Worm (Caenorhabditis elegans): ENCODE measurements around the gene srh-89.

The srh-89 gene

ce11 chrV:7437538-7437937 is 27.1 kb downstream of the srh-89 start, which contains the start of gene F25E5.9:
F25E5.9 (minus strand) TSS chrV:7437919.
- peak; percentile 7 for TF ChIP-seq hlh-11 (tag; optimal IDR thresholded peaks at IDR 0.05)
- TF ChIP-seq duxl-1 (tag; optimal IDR thresholded peaks at IDR 0.05; ENCODE audit: poor library complexity) = peak; percentile 48
- no peak for TF ChIP-seq aha-1 (tag)
- no peak for TF ChIP-seq unc-39 (tag; optimal IDR thresholded peaks at IDR 0.05)
- peak in 1 of 2 experiments; percentile 22 for TF ChIP-seq mdl-1 (tag; optimal IDR thresholded peaks at IDR 0.05)
- no peak for TF ChIP-seq snpc-4 (tag; optimal IDR thresholded peaks at IDR 0.05)
- peak; percentile 29 for TF ChIP-seq fkh-10 (GFP tag; optimal IDR thresholded peaks at IDR 0.05)
- TF ChIP-seq unc-62 (GFP tag; optimal IDR thresholded peaks at IDR 0.05 in 1 of 2) = peak in 1 of 2 experiments; percentile 33
- TF ChIP-seq unc-62 (tag; optimal IDR thresholded peaks at IDR 0.05) = no peak
- no peak for TF ChIP-seq pqm-1 (tag; optimal IDR thresholded peaks at IDR 0.05)
- TF ChIP-seq mxl-3 (GFP tag; optimal IDR thresholded peaks at IDR 0.05) = peak; percentile 16
- peak; percentile 2 for TF ChIP-seq nhr-6 (tag; optimal IDR thresholded peaks at IDR 0.05)
- no peak for TF ChIP-seq arid-1 (GFP tag; conservative IDR thresholded peaks at IDR 0.05)
- no peak for TF ChIP-seq F49E8.2 (tag; optimal IDR thresholded peaks at IDR 0.05; ENCODE audit: borderline replicate concordance)
- peak; percentile 20 for TF ChIP-seq hlh-30 (tag; optimal IDR thresholded peaks at IDR 0.05; ENCODE audit: insufficient read depth)
- peak; percentile 67 for TF ChIP-seq hmg-1.1 (GFP tag; IDR thresholded peaks at IDR 0.05)
- peak; percentile 23 for TF ChIP-seq mes-2 (tag; optimal IDR thresholded peaks at IDR 0.05; ENCODE audit: poor library complexity, severe bottlenecking)
- TF ChIP-seq ZK546.5 (tag; optimal IDR thresholded peaks at IDR 0.05) = no peak
- no peak for TF ChIP-seq lin-39 (tag; optimal IDR thresholded peaks at IDR 0.05)
- TF ChIP-seq dve-1 (tag; optimal IDR thresholded peaks at IDR 0.05; ENCODE audit: insufficient read depth) = no peak
- 0 out of 2 replicates have a peak, but pooled peaks have one; percentile 40 for TF ChIP-seq D1046.2 (GFP tag; IDR thresholded peaks at IDR 0.05)
- TF ChIP-seq saeg-2 (GFP tag; IDR thresholded peaks at IDR 0.05) = 0 out of 2 replicates have a peak, but pooled peaks have one; percentile 34
- TF ChIP-seq tra-1 (GFP tag; IDR thresholded peaks at IDR 0.05) = 0 out of 2 replicates have a peak, but pooled peaks have one; percentile 11
- TF ChIP-seq nhr-111 (GFP tag; optimal IDR thresholded peaks at IDR 0.05) = no peak
- 0 out of 2 replicates have a peak, but pooled peaks have one; percentile 12 for TF ChIP-seq set-16 (GFP tag; IDR thresholded peaks at IDR 0.05)
- TF ChIP-seq vab-7 (GFP tag; IDR thresholded peaks at IDR 0.05) = 0 out of 2 replicates have a peak, but pooled peaks have one; percentile 6
- TF ChIP-seq lsy-2 (tag; optimal IDR thresholded peaks at IDR 0.05) = peak in 1 of 2 experiments; percentile 16
- TF ChIP-seq rbr-2 (tag; optimal IDR thresholded peaks at IDR 0.05) = peak; percentile 28
- TF ChIP-seq hif-1 (tag; optimal IDR thresholded peaks at IDR 0.05) = peak in 1 of 2 experiments; percentile 3
- peak; percentile 72; the same call in 1 of the 2 replicates for TF ChIP-seq egl-43 (GFP tag; IDR thresholded peaks at IDR 0.05)
- TF ChIP-seq ceh-62 (tag; optimal IDR thresholded peaks at IDR 0.05) = no peak
- TF ChIP-seq madf-5 (GFP tag; IDR thresholded peaks at IDR 0.05) = no peak
- TF ChIP-seq php-3 (GFP tag; IDR thresholded peaks at IDR 0.05) = no peak
- TF ChIP-seq ztf-11 (tag; optimal IDR thresholded peaks at IDR 0.05) = no peak
- peak; percentile 61 for TF ChIP-seq ctbp-1 (GFP tag; IDR thresholded peaks at IDR 0.05)

ce11 chrV:7436911-7437310 is 27.7 kb downstream of the srh-89 start:
- TF ChIP-seq dve-1 (tag; optimal IDR thresholded peaks at IDR 0.05; ENCODE audit: insufficient read depth) (peak; percentile 34), mdt-29 (GFP tag; IDR thresholded peaks at IDR 0.05) (0 out of 2 replicates have a peak, but pooled peaks have one; percentile 7), nhr-102 (tag; optimal IDR thresholded peaks at IDR 0.05) (peak; percentile 1), ceh-44 (GFP tag; IDR thresholded peaks at IDR 0.05) (no peak), aha-1 (tag) (peak; percentile 66), mdl-1 (tag; optimal IDR thresholded peaks at IDR 0.05) (peak; percentile 8 to 73), ama-1 (optimal IDR thresholded peaks at IDR 0.05) (peak; percentile 91), nhr-6 (tag; optimal IDR thresholded peaks at IDR 0.05) (no peak), dpl-1 (GFP tag; optimal IDR thresholded peaks at IDR 0.05) (peak; percentile 4), unc-62 (GFP tag; optimal IDR thresholded peaks at IDR 0.05 in 1 of 2) (peak in 1 of 2 experiments; percentile 8), unc-62 (tag; optimal IDR thresholded peaks at IDR 0.05) (no peak), hlh-11 (tag; optimal IDR thresholded peaks at IDR 0.05) (peak; percentile 73), spr-1 (tag; optimal IDR thresholded peaks at IDR 0.05) (no peak), mxl-3 (GFP tag; optimal IDR thresholded peaks at IDR 0.05) (peak; percentile 34), ceh-28 (tag; optimal IDR thresholded peaks at IDR 0.05) (no peak), zfp-3 (GFP tag; conservative IDR thresholded peaks at IDR 0.05) (peak; percentile 63; the same call in 1 of the 2 replicates), Y75B8A.6 (GFP tag; IDR thresholded peaks at IDR 0.05) (0 out of 2 replicates have a peak, but pooled peaks have one; percentile 44), nhr-28 (tag; optimal IDR thresholded peaks at IDR 0.05) (peak; percentile 64), nhr-237 (tag; optimal IDR thresholded peaks at IDR 0.05) (no peak), mep-1 (tag; optimal IDR thresholded peaks at IDR 0.05) (peak; percentile 50), hlh-30 (tag; optimal IDR thresholded peaks at IDR 0.05; ENCODE audit: insufficient read depth) (peak; percentile 84), duxl-1 (tag; optimal IDR thresholded peaks at IDR 0.05; ENCODE audit: poor library complexity) (peak; percentile 13), lsy-2 (tag; optimal IDR thresholded peaks at IDR 0.05) (peak in 1 of 2 experiments; percentile 41)
